ENCODE assay signal across 6 worm cellular contexts in genomic region chrII:7287709-7288108, ce11.
TF ChIP-seq lines count a peak whose summit lies in the region.

No protein-coding gene starts in this region.

TF ChIP-seq in whole organism, L1 larva, 84 proteins besides CTCF, POLR2A, EP300 and RAD21 (continues in another document):
- TF ChIP-seq mef-2 (tag; optimal IDR thresholded peaks at IDR 0.05; lab: Kevin White, UChicago), result no peak
- no peak for TF ChIP-seq tlp-1 (tag; optimal IDR thresholded peaks at IDR 0.05; lab: Kevin White, UChicago)
- TF ChIP-seq grh-1 (GFP tag; IDR thresholded peaks at IDR 0.05; lab: Robert Waterston, UW), result no peak
- TF ChIP-seq nhr-76 (tag; optimal IDR thresholded peaks at IDR 0.05; lab: Kevin White, UChicago), result no peak
- no peak for TF ChIP-seq nhr-47 (tag; optimal IDR thresholded peaks at IDR 0.05; lab: Kevin White, UChicago)
- no peak for TF ChIP-seq nhr-71 (tag; optimal IDR thresholded peaks at IDR 0.05; lab: Kevin White, UChicago)
- TF ChIP-seq skn-1 (tag; optimal IDR thresholded peaks at IDR 0.05; lab: Kevin White, UChicago), result peak; percentile 0
- no peak for TF ChIP-seq lin-15B (tag; optimal IDR thresholded peaks at IDR 0.05; lab: Kevin White, UChicago)
- no peak for TF ChIP-seq mdl-1 (tag; optimal IDR thresholded peaks at IDR 0.05; lab: Kevin White, UChicago)
- TF ChIP-seq egl-27 (tag; optimal IDR thresholded peaks at IDR 0.05; lab: Kevin White, UChicago), result no peak
- no peak for TF ChIP-seq egl-13 (tag; optimal IDR thresholded peaks at IDR 0.05; lab: Kevin White, UChicago)
- no peak for TF ChIP-seq ets-5 (GFP tag; IDR thresholded peaks at IDR 0.05; lab: Robert Waterston, UW)
- no peak for TF ChIP-seq ceh-82 (tag; optimal IDR thresholded peaks at IDR 0.05; lab: Kevin White, UChicago)
- peak; percentile 47 for TF ChIP-seq nhr-19 (GFP tag; conservative IDR thresholded peaks at IDR 0.05; lab: Robert Waterston, UW)
- no peak for TF ChIP-seq unc-130 (tag; optimal IDR thresholded peaks at IDR 0.05; lab: Kevin White, UChicago)
- TF ChIP-seq xbp-1 (tag; optimal IDR thresholded peaks at IDR 0.05; lab: Kevin White, UChicago), result no peak

TF ChIP-seq in whole organism, L2 larva, 48 proteins besides CTCF, POLR2A, EP300 and RAD21 (continues in another document):
- TF ChIP-seq skn-1 (tag; optimal IDR thresholded peaks at IDR 0.05; lab: Kevin White, UChicago) (no peak), fos-1 (tag; optimal IDR thresholded peaks at IDR 0.05; lab: Kevin White, UChicago) (peak; percentile 64), lin-39 (tag; optimal IDR thresholded peaks at IDR 0.05; lab: Kevin White, UChicago) (no peak), peb-1 (tag; optimal IDR thresholded peaks at IDR 0.05; lab: Kevin White, UChicago) (no peak), nhr-129 (tag; optimal IDR thresholded peaks at IDR 0.05; lab: Kevin White, UChicago) (peak; percentile 3), sma-9 (GFP tag; optimal IDR thresholded peaks at IDR 0.05; lab: Kevin White, UChicago) (peak; percentile 29), sma-9 (tag; optimal IDR thresholded peaks at IDR 0.05; lab: Kevin White, UChicago) (no peak), aly-2 (tag; optimal IDR thresholded peaks at IDR 0.05; lab: Kevin White, UChicago) (no peak), gmeb-1 (tag; optimal IDR thresholded peaks at IDR 0.05; lab: Kevin White, UChicago) (no peak), ztf-4 (tag; optimal IDR thresholded peaks at IDR 0.05; lab: Kevin White, UChicago) (no peak), nhr-12 (tag; optimal IDR thresholded peaks at IDR 0.05; lab: Kevin White, UChicago) (no peak), mab-5 (tag; optimal IDR thresholded peaks at IDR 0.05; lab: Kevin White, UChicago) (peak; percentile 69), sma-3 (GFP tag; optimal IDR thresholded peaks at IDR 0.05; lab: Kevin White, UChicago) (peak; percentile 70), lin-13 (GFP tag; optimal IDR thresholded peaks at IDR 0.05; lab: Kevin White, UChicago) (no peak), nhr-237 (tag; optimal IDR thresholded peaks at IDR 0.05; lab: Kevin White, UChicago) (no peak), F13H6.1 (tag; optimal IDR thresholded peaks at IDR 0.05; lab: Kevin White, UChicago) (no peak), ceh-16 (tag; optimal IDR thresholded peaks at IDR 0.05; lab: Kevin White, UChicago) (no peak)

TF ChIP-seq in whole organism, L3 larva, 47 proteins besides CTCF, POLR2A, EP300 and RAD21 (continues in another document):
- TF ChIP-seq lin-15B (tag; optimal IDR thresholded peaks at IDR 0.05; lab: Kevin White, UChicago), result no peak
- TF ChIP-seq R02D3.7 (tag; optimal IDR thresholded peaks at IDR 0.05; lab: Kevin White, UChicago), result no peak
- peak; percentile 6 for TF ChIP-seq pha-4 (tag; optimal IDR thresholded peaks at IDR 0.05; lab: Kevin White, UChicago)
- no peak for TF ChIP-seq ceh-28 (tag; optimal IDR thresholded peaks at IDR 0.05; lab: Kevin White, UChicago)
- no peak for TF ChIP-seq egl-27 (tag; optimal IDR thresholded peaks at IDR 0.05; lab: Kevin White, UChicago)
- no peak for TF ChIP-seq aly-2 (tag; optimal IDR thresholded peaks at IDR 0.05; lab: Kevin White, UChicago)
- TF ChIP-seq fkh-2 (tag; optimal IDR thresholded peaks at IDR 0.05; lab: Kevin White, UChicago), result no peak
- no peak for TF ChIP-seq nhr-237 (tag; optimal IDR thresholded peaks at IDR 0.05; lab: Kevin White, UChicago)
- no peak for TF ChIP-seq mdl-1 (tag; optimal IDR thresholded peaks at IDR 0.05; lab: Kevin White, UChicago)
- TF ChIP-seq zag-1 (tag; optimal IDR thresholded peaks at IDR 0.05; lab: Kevin White, UChicago), result no peak
- TF ChIP-seq elt-1 (tag; optimal IDR thresholded peaks at IDR 0.05; lab: Kevin White, UChicago), result no peak
- TF ChIP-seq jun-1 (tag; optimal IDR thresholded peaks at IDR 0.05; lab: Kevin White, UChicago), result no peak
- no peak for TF ChIP-seq ceh-9 (tag; optimal IDR thresholded peaks at IDR 0.05; lab: Kevin White, UChicago)
- no peak for TF ChIP-seq ceh-82 (tag; optimal IDR thresholded peaks at IDR 0.05; lab: Kevin White, UChicago)
- no peak for TF ChIP-seq ztf-11 (tag; optimal IDR thresholded peaks at IDR 0.05; lab: Kevin White, UChicago)
- no peak for TF ChIP-seq nhr-28 (tag; optimal IDR thresholded peaks at IDR 0.05; lab: Kevin White, UChicago)
- TF ChIP-seq nhr-67 (tag; optimal IDR thresholded peaks at IDR 0.05; lab: Kevin White, UChicago), result no peak
- TF ChIP-seq nhr-76 (tag; optimal IDR thresholded peaks at IDR 0.05; lab: Kevin White, UChicago), result no peak

TF ChIP-seq in whole organism, L4 larva, 104 proteins besides CTCF, POLR2A, EP300 and RAD21 (continues in another document):
- peak; percentile 68 for TF ChIP-seq hlh-11 (tag; optimal IDR thresholded peaks at IDR 0.05; lab: Kevin White, UChicago)
- no peak for TF ChIP-seq nhr-237 (tag; optimal IDR thresholded peaks at IDR 0.05; lab: Kevin White, UChicago)
- no peak for TF ChIP-seq pqm-1 (tag; optimal IDR thresholded peaks at IDR 0.05; lab: Kevin White, UChicago)
- TF ChIP-seq T20F7.1 (GFP tag; optimal IDR thresholded peaks at IDR 0.05; lab: Kevin White, UChicago), result no peak
- TF ChIP-seq F49E8.2 (tag; optimal IDR thresholded peaks at IDR 0.05; lab: Kevin White, UChicago; ENCODE audit: borderline replicate concordance), result no peak
- no peak for TF ChIP-seq zfp-2 (tag; optimal IDR thresholded peaks at IDR 0.05; lab: Kevin White, UChicago)
- no peak for TF ChIP-seq F44E2.7 (GFP tag; IDR thresholded peaks at IDR 0.05; lab: Robert Waterston, UW)
- TF ChIP-seq unc-130 (GFP tag; optimal IDR thresholded peaks at IDR 0.05; lab: Kevin White, UChicago), result no peak
- TF ChIP-seq mdl-1 (tag; optimal IDR thresholded peaks at IDR 0.05; lab: Kevin White, UChicago), result peak in 1 of 2 experiments; percentile 88
- TF ChIP-seq nhr-10 (tag; optimal IDR thresholded peaks at IDR 0.05; lab: Kevin White, UChicago), result no peak
- no peak for TF ChIP-seq hmg-1.1 (GFP tag; IDR thresholded peaks at IDR 0.05; lab: Robert Waterston, UW)
- no peak for TF ChIP-seq ctbp-1 (GFP tag; IDR thresholded peaks at IDR 0.05; lab: Robert Waterston, UW)
- TF ChIP-seq nhr-28 (tag; optimal IDR thresholded peaks at IDR 0.05; lab: Kevin White, UChicago), result peak; percentile 78
- TF ChIP-seq dpl-1 (GFP tag; optimal IDR thresholded peaks at IDR 0.05; lab: Kevin White, UChicago), result no peak
- TF ChIP-seq aly-2 (tag; optimal IDR thresholded peaks at IDR 0.05; lab: Kevin White, UChicago), result no peak
- no peak for TF ChIP-seq gei-8 (GFP tag; optimal IDR thresholded peaks at IDR 0.05; lab: Kevin White, UChicago)
- no peak for TF ChIP-seq daf-19 (GFP tag; conservative IDR thresholded peaks at IDR 0.05; lab: Robert Waterston, UW)

TF ChIP-seq in whole organism, mixed stage, embryonic, 35 proteins besides CTCF, POLR2A, EP300 and RAD21:
- TF ChIP-seq drap-1 (GFP tag; optimal IDR thresholded peaks at IDR 0.05; lab: Kevin White, UChicago), result no peak
- no peak for TF ChIP-seq nhr-237 (tag; optimal IDR thresholded peaks at IDR 0.05; lab: Kevin White, UChicago)
- TF ChIP-seq ztf-11 (tag; optimal IDR thresholded peaks at IDR 0.05; lab: Kevin White, UChicago), result no peak
- peak; percentile 73 for TF ChIP-seq elt-3 (tag; optimal IDR thresholded peaks at IDR 0.05; lab: Kevin White, UChicago)

TF ChIP-seq in whole organism, young adult, 124 proteins besides CTCF, POLR2A, EP300 and RAD21:
- TF ChIP-seq ztf-3 (GFP tag; optimal IDR thresholded peaks at IDR 0.05; lab: Kevin White, UChicago) (no peak), C06A6.2 (GFP tag; conservative IDR thresholded peaks at IDR 0.05; lab: Robert Waterston, UW) (no peak), T26A5.8 (tag; optimal IDR thresholded peaks at IDR 0.05; lab: Kevin White, UChicago) (no peak), F52B5.7 (tag; optimal IDR thresholded peaks at IDR 0.05; lab: Kevin White, UChicago) (no peak), unc-62 (GFP tag; optimal IDR thresholded peaks at IDR 0.05; lab: Kevin White, UChicago) (peak; percentile 87), ztf-22 (GFP tag; optimal IDR thresholded peaks at IDR 0.05; lab: Kevin White, UChicago) (no peak), madf-3 (GFP tag; IDR thresholded peaks at IDR 0.05; lab: Robert Waterston, UW) (no peak), hlh-12 (tag; optimal IDR thresholded peaks at IDR 0.05; lab: Kevin White, UChicago) (no peak), nfyb-1 (GFP tag; IDR thresholded peaks at IDR 0.05; lab: Robert Waterston, UW) (no peak), snpc-1.1 (tag; optimal IDR thresholded peaks at IDR 0.05; lab: Kevin White, UChicago; ENCODE audit: insufficient read depth) (no peak), cebp-1 (GFP tag; IDR thresholded peaks at IDR 0.05; lab: Robert Waterston, UW) (peak; percentile 84), cebp-1 (tag; optimal IDR thresholded peaks at IDR 0.05; lab: Kevin White, UChicago) (peak; percentile 90), Y95B8A.8 (GFP tag; IDR thresholded peaks at IDR 0.05; lab: Robert Waterston, UW) (no peak), ZK185.1 (tag; optimal IDR thresholded peaks at IDR 0.05; lab: Kevin White, UChicago; ENCODE audit: poor library complexity, severe bottlenecking) (no peak), hlh-26 (GFP tag; conservative IDR thresholded peaks at IDR 0.05; lab: Robert Waterston, UW) (no peak), bed-1 (GFP tag; IDR thresholded peaks at IDR 0.05; lab: Robert Waterston, UW) (no peak), snpc-4 (GFP tag; optimal IDR thresholded peaks at IDR 0.05; lab: Kevin White, UChicago) (no peak), snpc-4 (tag; optimal IDR thresholded peaks at IDR 0.05; lab: Kevin White, UChicago) (no peak), F57A8.1 (GFP tag; optimal IDR thresholded peaks at IDR 0.05; lab: Kevin White, UChicago) (no peak), ztf-26 (tag; optimal IDR thresholded peaks at IDR 0.05; lab: Kevin White, UChicago) (peak; percentile 4), nhr-90 (tag; optimal IDR thresholded peaks at IDR 0.05; lab: Kevin White, UChicago) (no peak), die-1 (tag; optimal IDR thresholded peaks at IDR 0.05; lab: Kevin White, UChicago) (no peak), Y56A3A.18 (GFP tag; IDR thresholded peaks at IDR 0.05; lab: Robert Waterston, UW) (no peak), somi-1 (GFP tag; optimal IDR thresholded peaks at IDR 0.05; lab: Kevin White, UChicago) (peak; percentile 12), attf-3 (GFP tag; conservative IDR thresholded peaks at IDR 0.05; lab: Robert Waterston, UW) (no peak), ets-4 (GFP tag; optimal IDR thresholded peaks at IDR 0.05; lab: Kevin White, UChicago) (no peak), hmg-1.2 (GFP tag; IDR thresholded peaks at IDR 0.05; lab: Robert Waterston, UW) (no peak)
